Worm (Caenorhabditis elegans): ENCODE measurements around the gene ooc-3.

The ooc-3 gene

DNA sequence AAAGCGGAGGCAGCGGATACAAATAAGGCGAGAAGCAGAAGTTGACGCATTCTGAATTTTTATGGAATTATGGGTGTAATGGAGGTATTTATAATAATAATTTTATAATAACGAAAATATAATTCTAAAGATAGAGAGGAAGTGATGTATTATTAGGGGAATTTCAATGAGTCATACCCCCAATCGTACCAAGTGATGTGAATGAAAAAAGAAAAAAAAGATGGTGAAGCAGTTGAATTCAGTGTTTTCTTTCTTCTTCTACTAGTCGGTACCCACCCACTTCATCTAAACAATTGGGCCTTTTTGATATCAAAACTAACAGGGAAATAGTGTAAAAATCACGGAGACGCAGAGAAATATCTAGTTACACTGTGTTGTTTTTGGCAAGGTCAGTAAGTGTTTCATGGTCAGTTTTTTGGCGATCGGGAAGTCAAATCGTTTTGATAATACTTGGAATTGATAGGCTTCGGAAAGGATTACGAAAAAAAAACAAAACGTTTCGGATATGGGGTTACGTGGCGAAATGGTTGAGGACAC, 8.4 kb downstream of the ooc-3 start, which contains the start of gene ttr-18:
ttr-18 (minus strand) TSS at position 51 of the 537 bp plus-strand sequence.
- TF ChIP-seq pros-1 (tag; optimal IDR thresholded peaks at IDR 0.05) = no peak
- TF ChIP-seq hlh-8 (tag; optimal IDR thresholded peaks at IDR 0.05) = no peak
- TF ChIP-seq ceh-19 (GFP tag; optimal IDR thresholded peaks at IDR 0.05) = no peak
- no peak for TF ChIP-seq mec-3 (tag; optimal IDR thresholded peaks at IDR 0.05; ENCODE audit: borderline replicate concordance)
- TF ChIP-seq nhr-11 (tag; optimal IDR thresholded peaks at IDR 0.05) = no peak
- no peak for TF ChIP-seq unc-42 (tag; optimal IDR thresholded peaks at IDR 0.05)
- no peak for TF ChIP-seq ceh-22 (tag; optimal IDR thresholded peaks at IDR 0.05)
- no peak for TF ChIP-seq ets-4 (tag; optimal IDR thresholded peaks at IDR 0.05)
- TF ChIP-seq syd-9 (tag; optimal IDR thresholded peaks at IDR 0.05) = no peak
- no peak for TF ChIP-seq pax-1 (tag; optimal IDR thresholded peaks at IDR 0.05)
- no peak for TF ChIP-seq ceh-24 (tag; optimal IDR thresholded peaks at IDR 0.05)

DNA sequence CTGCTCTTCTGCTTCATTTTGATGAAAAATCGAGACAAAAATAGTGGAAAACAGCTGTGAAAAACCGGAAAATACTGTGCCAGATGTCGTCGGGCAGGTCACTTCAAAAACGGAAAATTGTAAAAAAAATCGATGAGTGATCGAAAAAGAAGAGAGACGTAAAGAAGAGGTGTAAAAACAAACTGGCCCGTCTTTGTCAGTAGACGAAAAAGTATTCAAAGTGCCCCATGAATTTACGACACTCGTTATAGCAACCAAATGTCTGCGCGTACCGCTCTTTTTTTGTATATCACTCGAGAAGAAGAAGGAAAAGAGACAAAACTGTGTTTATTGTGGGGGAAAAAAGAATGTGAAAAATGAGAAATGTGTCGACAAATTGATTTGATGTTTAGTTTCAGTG, 9.9 kb downstream of the ooc-3 start, which contains the start of gene twk-5:
twk-5 (minus strand) TSS at position 101 of the 400 bp plus-strand sequence.
- no peak for TF ChIP-seq nfya-1 (tag; optimal IDR thresholded peaks at IDR 0.05)
- no peak for TF ChIP-seq dve-1 (tag; optimal IDR thresholded peaks at IDR 0.05)
- no peak for TF ChIP-seq odd-2 (tag; optimal IDR thresholded peaks at IDR 0.05)
- no peak for TF ChIP-seq ref-2 (tag; optimal IDR thresholded peaks at IDR 0.05)
- no peak for TF ChIP-seq elt-4 (tag; optimal IDR thresholded peaks at IDR 0.05)
- no peak for TF ChIP-seq T23F11.4 (GFP tag; optimal IDR thresholded peaks at IDR 0.05)
- TF ChIP-seq npax-4 (tag; optimal IDR thresholded peaks at IDR 0.05) = no peak
- no peak for TF ChIP-seq ceh-31 (tag; optimal IDR thresholded peaks at IDR 0.05)
- no peak for TF ChIP-seq syd-9 (tag; optimal IDR thresholded peaks at IDR 0.05)
- no peak for TF ChIP-seq ceh-24 (tag; optimal IDR thresholded peaks at IDR 0.05)
- TF ChIP-seq che-1 (tag; optimal IDR thresholded peaks at IDR 0.05) = no peak
- no peak for TF ChIP-seq ceh-48 (tag; optimal IDR thresholded peaks at IDR 0.05)
- no peak for TF ChIP-seq nhr-11 (tag; optimal IDR thresholded peaks at IDR 0.05)
- TF ChIP-seq ceh-30 (tag; optimal IDR thresholded peaks at IDR 0.05) = no peak

DNA sequence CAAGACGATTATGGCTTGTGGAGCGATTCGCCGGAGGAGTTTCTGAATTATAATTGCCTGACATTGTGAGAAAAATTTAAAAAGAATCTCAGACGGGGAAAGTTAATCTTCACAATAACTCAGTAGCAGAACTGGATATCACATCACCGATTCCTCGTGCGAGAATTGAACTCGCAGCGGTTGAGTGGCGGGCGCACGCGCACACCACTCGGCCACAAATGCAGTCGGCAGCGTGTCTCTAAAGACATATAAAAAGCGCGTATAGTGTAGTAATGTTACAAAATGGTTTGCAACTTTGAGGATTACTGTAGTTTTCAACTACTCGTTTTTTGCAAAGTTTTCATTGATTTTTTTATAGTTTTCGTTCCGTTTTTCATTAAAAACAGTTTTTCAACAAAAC, 10.5 kb downstream of the ooc-3 start:
- TF ChIP-seq lin-11 (tag; optimal IDR thresholded peaks at IDR 0.05) (peak; percentile 94), mec-3 (tag; optimal IDR thresholded peaks at IDR 0.05; ENCODE audit: borderline replicate concordance) (peak; percentile 87), sox-4 (tag; optimal IDR thresholded peaks at IDR 0.05) (peak; percentile 97), pat-9 (tag; optimal IDR thresholded peaks at IDR 0.05) (peak; percentile 97), ama-1 (optimal IDR thresholded peaks at IDR 0.05) (no peak), pqm-1 (tag; optimal IDR thresholded peaks at IDR 0.05) (peak; percentile 83), unc-55 (GFP tag; optimal IDR thresholded peaks at IDR 0.05) (no peak), ceh-9 (tag; optimal IDR thresholded peaks at IDR 0.05) (peak; percentile 95), hlh-8 (tag; optimal IDR thresholded peaks at IDR 0.05) (peak; percentile 88), syd-9 (tag; optimal IDR thresholded peaks at IDR 0.05) (peak; percentile 97), ceh-31 (tag; optimal IDR thresholded peaks at IDR 0.05) (peak; percentile 85), lim-6 (tag; optimal IDR thresholded peaks at IDR 0.05) (peak; percentile 76), ceh-48 (tag; optimal IDR thresholded peaks at IDR 0.05) (peak; percentile 94), ceh-14 (tag; optimal IDR thresholded peaks at IDR 0.05) (peak; percentile 94), elt-2 (tag; optimal IDR thresholded peaks at IDR 0.05) (peak; percentile 98), nfya-1 (tag; optimal IDR thresholded peaks at IDR 0.05) (peak; percentile 81), npax-4 (tag; optimal IDR thresholded peaks at IDR 0.05) (peak; percentile 95), T23F11.4 (GFP tag; optimal IDR thresholded peaks at IDR 0.05) (peak; percentile 94), ceh-19 (GFP tag; optimal IDR thresholded peaks at IDR 0.05) (peak; percentile 96), rnt-1 (tag; optimal IDR thresholded peaks at IDR 0.05) (peak; percentile 37), ceh-2 (tag; optimal IDR thresholded peaks at IDR 0.05) (peak; percentile 86), pha-2 (tag; optimal IDR thresholded peaks at IDR 0.05) (peak; percentile 94), unc-3 (GFP tag; conservative IDR thresholded peaks at IDR 0.05) (peak; percentile 91), unc-3 (tag; optimal IDR thresholded peaks at IDR 0.05) (peak; percentile 92), ceh-45 (GFP tag; IDR thresholded peaks at IDR 0.05) (peak; percentile 95), fkh-10 (GFP tag; optimal IDR thresholded peaks at IDR 0.05) (no peak), C08G9.2 (tag; optimal IDR thresholded peaks at IDR 0.05) (peak; percentile 85), gmeb-2 (tag; optimal IDR thresholded peaks at IDR 0.05) (peak; percentile 97), ceh-22 (tag; optimal IDR thresholded peaks at IDR 0.05) (peak; percentile 26), F13H6.1 (tag; optimal IDR thresholded peaks at IDR 0.05) (peak; percentile 95), K02D7.2 (tag; optimal IDR thresholded peaks at IDR 0.05) (peak; percentile 96), ceh-34 (tag; optimal IDR thresholded peaks at IDR 0.05) (peak; percentile 96), unc-42 (tag; optimal IDR thresholded peaks at IDR 0.05) (peak; percentile 70), tbx-7 (tag; optimal IDR thresholded peaks at IDR 0.05) (peak; percentile 35), fkh-6 (tag; optimal IDR thresholded peaks at IDR 0.05) (peak; percentile 96), elt-4 (tag; optimal IDR thresholded peaks at IDR 0.05) (peak; percentile 53), ceh-18 (tag; optimal IDR thresholded peaks at IDR 0.05) (peak; percentile 91), pax-1 (tag; optimal IDR thresholded peaks at IDR 0.05) (no peak), ref-2 (tag; optimal IDR thresholded peaks at IDR 0.05) (peak; percentile 96)
